Worm (Caenorhabditis elegans) whole organism, L3 larva: ENCODE measurements around the gene lec-1.
A peak's percentile ranks its signal among the peaks of the same experiment; 100 is the strongest.

Experiments used
- R02D3.7 ChIP-seq: fragments of 150-350 bp; optimal IDR thresholded peaks from 2 replicates; lab custom pipeline; 2014; ENCODE audit warnings: missing biosample characterization, missing genetic modification characterization
- aly-2 ChIP-seq: fragments of 150-350 bp; optimal IDR thresholded peaks from 2 replicates; lab custom pipeline; 2014; ENCODE audit warnings: missing biosample characterization, missing genetic modification characterization
- ama-1 ChIP-seq: fragments of 150-350 bp; optimal IDR thresholded peaks from 2 replicates; lab custom pipeline; 2018
- ceh-16 ChIP-seq: sonication (generic microtip); optimal IDR thresholded peaks from 2 replicates; lab custom pipeline; 2017; ENCODE audit warnings: missing biosample characterization, missing genetic modification characterization
- ceh-28 ChIP-seq: fragments of 150-350 bp; optimal IDR thresholded peaks from 2 replicates; lab custom pipeline; 2014; ENCODE audit warnings: missing biosample characterization, missing genetic modification reagents, missing genetic modification characterization
- ceh-82 ChIP-seq: fragments of 150-350 bp; optimal IDR thresholded peaks from 2 replicates; lab custom pipeline; 2014; ENCODE audit warnings: missing biosample characterization, missing genetic modification characterization
- ceh-9 ChIP-seq: sonication (generic microtip); optimal IDR thresholded peaks from 2 replicates; lab custom pipeline; 2018; ENCODE audit warnings: missing biosample characterization, missing genetic modification characterization
- daf-12 ChIP-seq: fragments of 150-350 bp; optimal IDR thresholded peaks from 2 replicates; lab custom pipeline; 2014; ENCODE audit warnings: missing biosample characterization, missing genetic modification reagents, missing genetic modification characterization
- egl-27 ChIP-seq: sonication (generic microtip); optimal IDR thresholded peaks from 4 replicates; lab custom pipeline; 2017; ENCODE audit warnings: missing biosample characterization, missing genetic modification reagents, missing genetic modification characterization
- egl-5 ChIP-seq: fragments of 150-350 bp; optimal IDR thresholded peaks from 2 replicates; lab custom pipeline; 2017; ENCODE audit warnings: missing biosample characterization, missing genetic modification reagents, missing genetic modification characterization, inconsistent platforms
- elt-2 ChIP-seq: sonication (generic microtip); optimal IDR thresholded peaks from 2 replicates; lab custom pipeline; 2016; ENCODE audit warnings: missing genetic modification reagents, mild to moderate bottlenecking, missing genetic modification characterization, missing compliant biosample characterization
- elt-3 ChIP-seq, 3 experiments: fragments of 150-350 bp in 1 of 3; sonication (generic microtip) in 2 of 3; optimal IDR thresholded peaks; 2 replicates in 2 of 3; 4 replicates in 1 of 3; lab custom pipeline; 2014 to 2017; ENCODE audit warnings: missing biosample characterization in 3 of 3, missing genetic modification characterization in 3 of 3
- eor-1 ChIP-seq, 2 experiments: fragments of 150-350 bp; optimal IDR thresholded peaks; 2 replicates each; lab custom pipeline; 2014 to 2018; ENCODE audit warnings: missing biosample characterization in 2 of 2, missing genetic modification characterization in 2 of 2
- fkh-10 ChIP-seq: sonication (generic microtip); optimal IDR thresholded peaks from 2 replicates; lab custom pipeline; 2017; ENCODE audit warnings: missing biosample characterization, missing genetic modification reagents, missing genetic modification characterization
- fkh-2 ChIP-seq: fragments of 150-350 bp; optimal IDR thresholded peaks from 2 replicates; lab custom pipeline; 2014; ENCODE audit warnings: missing biosample characterization, missing genetic modification reagents, missing genetic modification characterization
- fos-1 ChIP-seq: fragments of 150-350 bp; optimal IDR thresholded peaks from 2 replicates; lab custom pipeline; 2014; ENCODE audit warnings: missing biosample characterization, missing genetic modification characterization
- hmg-11 ChIP-seq: sonication (generic microtip); optimal IDR thresholded peaks from 2 replicates; lab custom pipeline; 2016; ENCODE audit warnings: missing genetic modification characterization, missing compliant biosample characterization
- jun-1 ChIP-seq: fragments of 150-350 bp; optimal IDR thresholded peaks from 2 replicates; lab custom pipeline; 2014; ENCODE audit warnings: missing biosample characterization, missing genetic modification reagents, missing genetic modification characterization
- lin-15B ChIP-seq: fragments of 150-350 bp; optimal IDR thresholded peaks from 2 replicates; lab custom pipeline; 2014; ENCODE audit warnings: missing biosample characterization, missing genetic modification characterization
- lin-39 ChIP-seq: fragments of 150-350 bp; optimal IDR thresholded peaks from 2 replicates; lab custom pipeline; 2018; ENCODE audit warnings: missing biosample characterization, missing genetic modification reagents, missing genetic modification characterization
- lsy-12 ChIP-seq: sonication (generic microtip); optimal IDR thresholded peaks from 2 replicates; lab custom pipeline; 2016; ENCODE audit warnings: mild to moderate bottlenecking, missing genetic modification characterization, missing compliant biosample characterization
- mdl-1 ChIP-seq: fragments of 150-350 bp; optimal IDR thresholded peaks from 2 replicates; lab custom pipeline; 2014; ENCODE audit warnings: missing biosample characterization, missing genetic modification characterization
- nfya-1 ChIP-seq: sonication (generic microtip); optimal IDR thresholded peaks from 2 replicates; lab custom pipeline; 2017; ENCODE audit warnings: missing genetic modification characterization, mild to moderate bottlenecking, missing compliant biosample characterization, antibody characterized with exemption, moderate library complexity; ENCODE audit not compliant: insufficient read depth
- nhr-12 ChIP-seq: fragments of 150-350 bp; optimal IDR thresholded peaks from 2 replicates; lab custom pipeline; 2014; ENCODE audit warnings: missing biosample characterization, missing genetic modification characterization
- nhr-23 ChIP-seq: fragments of 150-350 bp; optimal IDR thresholded peaks from 2 replicates; lab custom pipeline; 2014; ENCODE audit warnings: missing biosample characterization, missing genetic modification reagents, missing genetic modification characterization
- nhr-237 ChIP-seq: fragments of 150-350 bp; optimal IDR thresholded peaks from 2 replicates; lab custom pipeline; 2014; ENCODE audit warnings: missing biosample characterization, missing genetic modification characterization
- nhr-25 ChIP-seq: sonication (generic microtip); optimal IDR thresholded peaks from 2 replicates; lab custom pipeline; 2017; ENCODE audit warnings: missing biosample characterization, missing genetic modification characterization
- nhr-28 ChIP-seq: fragments of 150-350 bp; optimal IDR thresholded peaks from 2 replicates; lab custom pipeline; 2014; ENCODE audit warnings: missing biosample characterization, missing genetic modification characterization
- nhr-43 ChIP-seq: sonication (generic microtip); optimal IDR thresholded peaks from 2 replicates; lab custom pipeline; 2016; ENCODE audit warnings: mild to moderate bottlenecking, missing genetic modification characterization, missing compliant biosample characterization; ENCODE audit not compliant: poor library complexity, severe bottlenecking
- nhr-76 ChIP-seq: fragments of 150-350 bp; sonication (generic microtip); optimal IDR thresholded peaks from 5 replicates; lab custom pipeline; 2014; ENCODE audit warnings: missing biosample characterization, missing genetic modification characterization
- nhr-77 ChIP-seq: fragments of 150-350 bp; optimal IDR thresholded peaks from 2 replicates; lab custom pipeline; 2014; ENCODE audit warnings: missing biosample characterization, missing genetic modification characterization
- pha-4 ChIP-seq: fragments of 150-350 bp; optimal IDR thresholded peaks from 2 replicates; lab custom pipeline; 2014; ENCODE audit warnings: missing biosample characterization, missing genetic modification reagents, missing genetic modification characterization
- sea-2 ChIP-seq: fragments of 150-350 bp; sonication (generic microtip); optimal IDR thresholded peaks from 4 replicates; lab custom pipeline; 2014; ENCODE audit warnings: missing biosample characterization, missing genetic modification reagents, missing genetic modification characterization
- skn-1 ChIP-seq: fragments of 150-350 bp; optimal IDR thresholded peaks from 2 replicates; lab custom pipeline; 2014; ENCODE audit warnings: missing biosample characterization, missing genetic modification characterization
- snpc-4 ChIP-seq: fragments of 150-350 bp; optimal IDR thresholded peaks from 2 replicates; lab custom pipeline; 2014; ENCODE audit warnings: missing biosample characterization, missing genetic modification characterization
- tbx-2 ChIP-seq: sonication (generic microtip); optimal IDR thresholded peaks from 2 replicates; lab custom pipeline; 2016; ENCODE audit warnings: mild to moderate bottlenecking, missing genetic modification characterization, missing compliant biosample characterization
- unc-62 ChIP-seq: fragments of 150-350 bp; sonication (generic microtip); optimal IDR thresholded peaks from 4 replicates; lab custom pipeline; 2014; ENCODE audit warnings: missing biosample characterization, missing genetic modification reagents, missing genetic modification characterization
- zag-1 ChIP-seq: fragments of 150-350 bp; optimal IDR thresholded peaks from 2 replicates; lab custom pipeline; 2014; ENCODE audit warnings: missing biosample characterization, missing genetic modification characterization
- ztf-4 ChIP-seq: fragments of 150-350 bp; optimal IDR thresholded peaks from 2 replicates; lab custom pipeline; 2014; ENCODE audit warnings: missing biosample characterization, missing genetic modification characterization

lec-1 gene

DNA sequence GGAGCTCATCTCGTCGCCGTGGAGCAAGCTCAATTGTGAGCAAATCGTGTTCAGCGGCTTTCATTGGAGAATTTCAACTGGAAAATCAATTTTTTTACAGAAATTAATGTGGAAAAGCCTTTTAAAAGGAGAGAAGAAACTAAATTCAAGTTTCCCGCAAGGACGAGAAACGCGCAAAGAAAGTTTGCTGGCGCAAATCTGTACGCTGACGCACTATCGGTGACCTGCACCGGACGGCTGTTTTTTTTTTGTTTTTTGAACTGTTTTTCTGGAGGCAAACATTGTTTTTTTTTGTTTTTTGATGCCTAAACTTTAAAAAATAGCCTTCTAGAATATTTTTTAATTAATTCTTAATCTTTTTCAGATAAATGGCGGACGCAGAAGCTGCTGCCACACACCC lies 38.4 kb upstream of the lec-1 start, which contains the start of the genes hpr-17 and F32A11.1 (continued):
- TF ChIP-seq nhr-43 (tag; lab: Kevin White, UChicago) (peak; percentile 80), mdl-1 (tag; lab: Kevin White, UChicago) (no peak), zag-1 (tag; lab: Kevin White, UChicago) (no peak), ztf-4 (tag; lab: Kevin White, UChicago) (no peak), ceh-28 (tag; lab: Kevin White, UChicago) (peak; percentile 39), snpc-4 (tag; lab: Kevin White, UChicago) (peak; percentile 87), eor-1 (tag; optimal IDR thresholded peaks at IDR 0.05; lab: Kevin White, UChicago) (no peak), elt-2 (tag; lab: Kevin White, UChicago) (peak; percentile 49), nhr-76 (tag; lab: Kevin White, UChicago) (no peak), unc-62 (GFP tag; lab: Kevin White, UChicago) (no peak), pha-4 (peak; percentile 92)

DNA sequence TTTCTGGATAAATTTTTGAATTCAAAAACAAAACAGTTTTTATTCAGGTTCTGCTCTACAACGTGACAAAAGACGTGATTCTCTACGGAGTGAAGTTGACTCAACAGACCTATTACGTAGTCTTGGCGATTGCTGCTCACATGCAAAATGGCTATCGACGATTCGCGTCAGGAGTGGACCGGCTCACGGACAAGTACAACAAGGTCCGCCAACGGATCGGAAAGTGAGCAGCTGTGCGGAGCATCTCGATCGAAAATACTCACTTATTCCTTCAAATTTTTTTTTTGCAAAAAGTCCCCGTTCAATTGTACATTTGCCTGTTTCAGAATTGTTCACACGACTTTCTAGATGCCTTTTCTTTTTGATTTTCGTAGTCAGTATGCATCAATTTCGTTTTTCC lies 35.5 kb upstream of the lec-1 start:
- TF ChIP-seq ceh-82 (no peak), nhr-12 (tag; lab: Kevin White, UChicago) (no peak), R02D3.7 (tag; lab: Kevin White, UChicago) (no peak), skn-1 (tag; lab: Kevin White, UChicago) (no peak), ceh-9 (tag; lab: Kevin White, UChicago) (no peak), nhr-237 (tag; lab: Kevin White, UChicago) (no peak), nhr-76 (tag; lab: Kevin White, UChicago) (no peak), aly-2 (tag; lab: Kevin White, UChicago) (no peak), nhr-28 (tag; lab: Kevin White, UChicago) (no peak), sea-2 (no peak), fos-1 (no peak), nhr-43 (tag; lab: Kevin White, UChicago) (no peak), hmg-11 (tag; lab: Kevin White, UChicago) (no peak), elt-2 (tag; lab: Kevin White, UChicago) (no peak), zag-1 (tag; lab: Kevin White, UChicago) (no peak)
- TF ChIP-seq, all 47 proteins: peak for 0

DNA sequence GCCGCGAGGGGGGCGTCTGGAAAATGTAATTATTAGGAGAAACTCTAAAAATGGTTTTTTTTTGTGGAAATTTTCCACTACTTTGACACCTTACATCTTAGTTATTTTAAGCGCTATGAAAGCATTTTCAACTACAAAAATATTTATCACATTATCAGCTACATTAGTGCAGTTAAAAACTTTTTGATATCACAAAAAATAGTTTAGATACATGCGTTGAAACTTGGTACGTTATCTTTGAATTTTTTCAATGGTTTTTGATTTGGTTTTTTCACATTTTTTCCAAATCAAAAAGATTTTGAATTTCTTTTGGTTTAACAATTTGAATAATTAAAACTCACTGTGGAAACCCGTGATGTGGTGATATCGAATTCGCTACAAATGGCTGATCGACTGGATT lies 32.3 kb upstream of the lec-1 start:
- no peak for TF ChIP-seq fkh-2 (tag; lab: Kevin White, UChicago)
- no peak for TF ChIP-seq egl-5 (tag; lab: Kevin White, UChicago)
- no peak for TF ChIP-seq skn-1 (tag; lab: Kevin White, UChicago)

DNA sequence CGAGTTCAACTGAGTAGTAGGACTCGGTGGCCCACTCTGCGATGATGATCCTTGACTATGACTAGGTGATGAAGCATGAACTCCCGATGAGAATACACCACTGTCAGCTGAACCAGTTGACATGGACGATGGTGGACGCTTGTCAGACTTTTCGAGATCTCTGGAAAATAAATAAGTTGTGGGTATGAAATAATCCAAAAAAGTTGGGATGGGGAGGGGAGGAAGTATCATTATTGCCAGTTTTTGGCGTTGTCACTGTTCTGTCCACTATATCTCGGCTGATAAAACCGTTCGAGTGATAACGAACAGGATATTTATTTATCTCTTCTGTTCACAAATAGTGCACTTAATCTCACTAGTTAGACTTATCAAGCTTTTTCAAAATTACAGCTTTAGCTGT lies 31.3 kb upstream of the lec-1 start:
- no peak for TF ChIP-seq elt-3 (tag; optimal IDR thresholded peaks at IDR 0.05; lab: Kevin White, UChicago)
- no peak for TF ChIP-seq lin-15B (tag; lab: Kevin White, UChicago)
- TF ChIP-seq ztf-4 (tag; lab: Kevin White, UChicago), result no peak
- TF ChIP-seq nhr-25, result no peak
- no peak for TF ChIP-seq nhr-23 (tag; lab: Kevin White, UChicago)
- no peak for TF ChIP-seq nhr-77
- no peak for TF ChIP-seq tbx-2
- TF ChIP-seq nhr-237 (tag; lab: Kevin White, UChicago), result no peak
- TF ChIP-seq nfya-1 (tag; lab: Kevin White, UChicago), result no peak
- TF ChIP-seq fkh-10 (GFP tag; lab: Kevin White, UChicago), result no peak
- TF ChIP-seq ceh-16, result no peak
- no peak for TF ChIP-seq daf-12 (tag; lab: Kevin White, UChicago)
- TF ChIP-seq ama-1, result no peak
- no peak for TF ChIP-seq egl-27 (tag; lab: Kevin White, UChicago)
- no peak for TF ChIP-seq zag-1 (tag; lab: Kevin White, UChicago)
- no peak for TF ChIP-seq elt-2 (tag; lab: Kevin White, UChicago)
- TF ChIP-seq lin-39 (tag; lab: Kevin White, UChicago), result no peak
- TF ChIP-seq lsy-12 (tag; lab: Kevin White, UChicago), result no peak
- TF ChIP-seq jun-1 (tag; lab: Kevin White, UChicago), result no peak
